Worm (Caenorhabditis elegans) whole organism, young adult: ENCODE results near the gene tbg-1.

Experiments used
- B0019.2 ChIP-seq: fragments of 200-800 bp; sonication (Bioruptor generic); conservative IDR thresholded peaks from 2 replicates; pipeline ENCODE4 v1.3.6; 2022; ENCODE audit warnings: missing genetic modification reagents, missing genetic modification characterization, missing compliant biosample characterization
- B0035.1 ChIP-seq: sonication (generic microtip); optimal IDR thresholded peaks from 2 replicates; lab custom pipeline; 2016; ENCODE audit warnings: missing genetic modification characterization, mild to moderate bottlenecking, missing compliant biosample characterization, missing genotype, missing genetic modification reagents
- B0336.3 ChIP-seq: fragments of 200-800 bp; sonication (Bioruptor generic); IDR thresholded peaks from 2 replicates; pipeline ENCODE4 v1.3.6; 2022; ENCODE audit warnings: missing genetic modification characterization, missing compliant biosample characterization
- C06A6.2 ChIP-seq: fragments of 200-800 bp; sonication (Bioruptor generic); conservative IDR thresholded peaks from 2 replicates; pipeline ENCODE4 v1.3.6; 2022; ENCODE audit warnings: missing genetic modification characterization, missing compliant biosample characterization
- F22D6.2 ChIP-seq: sonication (generic microtip); optimal IDR thresholded peaks from 2 replicates; lab custom pipeline; 2016; ENCODE audit warnings: mild to moderate bottlenecking, missing genetic modification characterization, missing compliant biosample characterization
- F23B12.7 ChIP-seq: sonication (generic microtip); optimal IDR thresholded peaks from 2 replicates; lab custom pipeline; 2017; ENCODE audit warnings: missing genetic modification characterization, mild to moderate bottlenecking, missing compliant biosample characterization, antibody characterized with exemption, moderate library complexity; ENCODE audit not compliant: insufficient read depth
- F37B4.10 ChIP-seq: fragments of 200-800 bp; sonication (Bioruptor generic); IDR thresholded peaks from 2 replicates; pipeline ENCODE4 v1.3.6; 2022; ENCODE audit warnings: missing genetic modification characterization, missing compliant biosample characterization
- F39B2.1 ChIP-seq: fragments of 200-800 bp; sonication (Bioruptor generic); IDR thresholded peaks from 2 replicates; pipeline ENCODE4 v1.3.6; 2022; ENCODE audit warnings: missing genetic modification reagents, missing genetic modification characterization, missing compliant biosample characterization
- F57A8.1 ChIP-seq: fragments of 200-800 bp; sonication (Bioruptor generic); optimal IDR thresholded peaks from 2 replicates; lab custom pipeline; 2018; ENCODE audit warnings: mild to moderate bottlenecking, missing genetic modification characterization, moderate library complexity, missing compliant biosample characterization
- K11D2.4 ChIP-seq: fragments of 200-800 bp; sonication (Bioruptor generic); IDR thresholded peaks from 2 replicates; pipeline ENCODE4 v1.3.6; 2022; ENCODE audit warnings: missing genetic modification reagents, missing genetic modification characterization, missing compliant biosample characterization
- T26A5.8 ChIP-seq: sonication (generic microtip); optimal IDR thresholded peaks from 2 replicates; lab custom pipeline; 2016; ENCODE audit warnings: missing genetic modification characterization, missing compliant biosample characterization
- Y95B8A.8 ChIP-seq: fragments of 200-800 bp; sonication (Bioruptor generic); IDR thresholded peaks from 2 replicates; pipeline ENCODE4 v1.3.6; 2022; ENCODE audit warnings: missing genetic modification reagents, missing genetic modification characterization, missing compliant biosample characterization
- akir-1 ChIP-seq: fragments of 200-800 bp; sonication (Bioruptor generic); optimal IDR thresholded peaks from 2 replicates; lab custom pipeline; 2018; ENCODE audit warnings: mild to moderate bottlenecking, missing genetic modification characterization, moderate library complexity, missing compliant biosample characterization
- athp-1 ChIP-seq: sonication (generic microtip); optimal IDR thresholded peaks from 2 replicates; lab custom pipeline; 2017; ENCODE audit warnings: mild to moderate bottlenecking, missing genetic modification characterization, missing compliant biosample characterization
- attf-6 ChIP-seq: fragments of 200-800 bp; sonication (Bioruptor generic); IDR thresholded peaks from 2 replicates; pipeline ENCODE4 v1.3.6; 2022; ENCODE audit warnings: missing genetic modification reagents, missing genetic modification characterization, missing compliant biosample characterization
- bed-2 ChIP-seq: fragments of 200-800 bp; sonication (Bioruptor generic); IDR thresholded peaks from 2 replicates; pipeline ENCODE4 v1.3.6; 2022; ENCODE audit warnings: missing genetic modification reagents, missing genetic modification characterization, missing compliant biosample characterization
- ccch-3 ChIP-seq: fragments of 200-800 bp; sonication (Bioruptor generic); optimal IDR thresholded peaks from 2 replicates; lab custom pipeline; 2018; ENCODE audit warnings: mild to moderate bottlenecking, missing genetic modification characterization, missing compliant biosample characterization
- cebp-2 ChIP-seq: fragments of 200-800 bp; sonication (Bioruptor generic); IDR thresholded peaks from 2 replicates; pipeline ENCODE4 v1.3.6; 2022; ENCODE audit warnings: missing genetic modification characterization, missing compliant biosample characterization
- ceh-100 ChIP-seq: fragments of 200-800 bp; sonication (Bioruptor generic); IDR thresholded peaks from 2 replicates; pipeline ENCODE4 v1.3.6; 2022; ENCODE audit warnings: missing genetic modification reagents, missing genetic modification characterization, missing compliant biosample characterization
- ceh-40 ChIP-seq: fragments of 200-800 bp; sonication (Bioruptor generic); IDR thresholded peaks from 2 replicates; pipeline ENCODE4 v1.3.6; 2022; ENCODE audit warnings: missing genetic modification characterization, missing compliant biosample characterization
- dox-1 ChIP-seq: fragments of 200-800 bp; sonication (Bioruptor generic); IDR thresholded peaks from 2 replicates; pipeline ENCODE4 v1.3.6; 2022; ENCODE audit warnings: missing genetic modification reagents, missing genetic modification characterization, missing compliant biosample characterization
- dpff-1 ChIP-seq: sonication (generic microtip); optimal IDR thresholded peaks from 2 replicates; lab custom pipeline; 2017; ENCODE audit warnings: mild to moderate bottlenecking, missing genetic modification characterization, missing compliant biosample characterization
- egl-18 ChIP-seq: fragments of 200-800 bp; sonication (Bioruptor generic); IDR thresholded peaks from 2 replicates; pipeline ENCODE4 v1.3.6; 2022; ENCODE audit warnings: missing genetic modification reagents, missing genetic modification characterization, missing compliant biosample characterization
- egrh-3 ChIP-seq: fragments of 200-800 bp; sonication (Bioruptor generic); IDR thresholded peaks from 2 replicates; pipeline ENCODE4 v1.3.6; 2022; ENCODE audit warnings: missing genetic modification reagents, missing genetic modification characterization, missing compliant biosample characterization
- fkh-3 ChIP-seq: sonication (generic microtip); optimal IDR thresholded peaks from 2 replicates; lab custom pipeline; 2016; ENCODE audit warnings: mild to moderate bottlenecking, missing genetic modification characterization, missing compliant biosample characterization
- gei-17 ChIP-seq: fragments of 200-800 bp; sonication (Bioruptor generic); optimal IDR thresholded peaks from 2 replicates; lab custom pipeline; 2018; ENCODE audit warnings: mild to moderate bottlenecking, missing genetic modification characterization, missing compliant biosample characterization
- hlh-12 ChIP-seq: sonication (generic microtip); optimal IDR thresholded peaks from 2 replicates; lab custom pipeline; 2016; ENCODE audit warnings: missing genetic modification characterization, missing compliant biosample characterization
- hmg-1.2 ChIP-seq: fragments of 200-800 bp; sonication (Bioruptor generic); IDR thresholded peaks from 2 replicates; pipeline ENCODE4 v1.3.6; 2022; ENCODE audit warnings: missing genetic modification reagents, missing genetic modification characterization, missing compliant biosample characterization
- hmg-20 ChIP-seq: fragments of 200-800 bp; sonication (Bioruptor generic); IDR thresholded peaks from 2 replicates; pipeline ENCODE4 v1.3.6; 2022; ENCODE audit warnings: missing genetic modification reagents, missing genetic modification characterization, missing compliant biosample characterization
- let-526 ChIP-seq: fragments of 200-800 bp; sonication (Bioruptor generic); IDR thresholded peaks from 2 replicates; pipeline ENCODE4 v1.3.6; 2022; ENCODE audit warnings: missing genetic modification reagents, missing genetic modification characterization, missing compliant biosample characterization
- lin-26 ChIP-seq: fragments of 200-800 bp; sonication (Bioruptor generic); IDR thresholded peaks from 2 replicates; pipeline ENCODE4 v1.3.6; 2022; ENCODE audit warnings: missing genetic modification reagents, missing genetic modification characterization, missing compliant biosample characterization
- lin-35 ChIP-seq, 3 experiments: fragments of 150-350 bp in 2 of 3; sonication (generic microtip) in 1 of 3; optimal IDR thresholded peaks; 2 replicates each; lab custom pipeline; 2014 to 2018; ENCODE audit warnings: missing biosample characterization in 3 of 3, missing genetic modification characterization in 3 of 3, missing genetic modification reagents in 3 of 3
- lin-54 ChIP-seq: fragments of 200-800 bp; sonication (Bioruptor generic); optimal IDR thresholded peaks from 2 replicates; lab custom pipeline; 2018; ENCODE audit warnings: mild to moderate bottlenecking, missing genetic modification characterization, missing compliant biosample characterization
- lir-1 ChIP-seq: fragments of 200-800 bp; sonication (Bioruptor generic); conservative IDR thresholded peaks from 2 replicates; pipeline ENCODE4 v1.3.6; 2022; ENCODE audit warnings: missing genetic modification reagents, missing genetic modification characterization, missing compliant biosample characterization
- madf-10 ChIP-seq: sonication (generic microtip); optimal IDR thresholded peaks from 2 replicates; lab custom pipeline; 2016; ENCODE audit warnings: mild to moderate bottlenecking, missing genetic modification characterization, missing compliant biosample characterization
- madf-8 ChIP-seq: fragments of 200-800 bp; sonication (Bioruptor generic); conservative IDR thresholded peaks from 2 replicates; pipeline ENCODE4 v1.3.6; 2022; ENCODE audit warnings: missing genetic modification reagents, missing genetic modification characterization, missing compliant biosample characterization
- mes-4 ChIP-seq: sonication (generic microtip); optimal IDR thresholded peaks from 2 replicates; lab custom pipeline; 2016; ENCODE audit warnings: missing genotype, missing genetic modification characterization, missing compliant biosample characterization
- nfya-2 ChIP-seq: fragments of 200-800 bp; sonication (Bioruptor generic); IDR thresholded peaks from 2 replicates; pipeline ENCODE4 v1.3.6; 2022; ENCODE audit warnings: missing genetic modification reagents, missing genetic modification characterization, missing compliant biosample characterization
- nhr-120 ChIP-seq: fragments of 200-800 bp; sonication (Bioruptor generic); IDR thresholded peaks from 2 replicates; pipeline ENCODE4 v1.3.6; 2022; ENCODE audit warnings: missing genetic modification characterization, missing compliant biosample characterization
- rcor-1 ChIP-seq: fragments of 200-800 bp; sonication (Bioruptor generic); IDR thresholded peaks from 2 replicates; pipeline ENCODE4 v1.3.6; 2022; ENCODE audit warnings: missing genetic modification reagents, missing genetic modification characterization, missing compliant biosample characterization
- rec-8 ChIP-seq, 2 experiments: sonication (generic microtip); optimal IDR thresholded peaks; 2 replicates each; lab custom pipeline; 2016; ENCODE audit warnings: mild to moderate bottlenecking in 2 of 2, missing genetic modification characterization in 2 of 2, missing genetic modification reagents in 2 of 2, missing genotype in 2 of 2, missing biosample characterization in 1 of 2, missing compliant biosample characterization in 1 of 2, moderate library complexity in 1 of 2
- snpc-1.1 ChIP-seq: sonication (generic microtip); optimal IDR thresholded peaks from 2 replicates; lab custom pipeline; 2017; ENCODE audit warnings: missing genetic modification characterization, mild to moderate bottlenecking, missing compliant biosample characterization, antibody characterized with exemption, moderate library complexity, missing genotype, missing genetic modification reagents; ENCODE audit not compliant: insufficient read depth
- snpc-3.4 ChIP-seq: sonication (generic microtip); optimal IDR thresholded peaks from 2 replicates; lab custom pipeline; 2017; ENCODE audit warnings: missing genetic modification characterization, mild to moderate bottlenecking, missing compliant biosample characterization, antibody characterized with exemption, moderate library complexity, missing genotype, missing genetic modification reagents
- tbp1 ChIP-seq: fragments of 200-800 bp; sonication (Bioruptor generic); optimal IDR thresholded peaks from 2 replicates; lab custom pipeline; 2018; ENCODE audit warnings: mild to moderate bottlenecking, missing genetic modification characterization, missing compliant biosample characterization
- ztf-18 ChIP-seq: sonication (generic microtip); optimal IDR thresholded peaks from 2 replicates; lab custom pipeline; 2016; ENCODE audit warnings: missing genotype, mild to moderate bottlenecking, missing genetic modification characterization, missing compliant biosample characterization
- ztf-22 ChIP-seq: fragments of 200-800 bp; sonication (Bioruptor generic); optimal IDR thresholded peaks from 2 replicates; lab custom pipeline; 2018; ENCODE audit warnings: mild to moderate bottlenecking, missing genetic modification characterization, moderate library complexity, missing compliant biosample characterization
- ztf-25 ChIP-seq: fragments of 200-800 bp; sonication (Bioruptor generic); IDR thresholded peaks from 2 replicates; pipeline ENCODE4 v1.3.6; 2022; ENCODE audit warnings: missing genetic modification reagents, missing genetic modification characterization, missing compliant biosample characterization
- ztf-6 ChIP-seq: fragments of 200-800 bp; sonication (Bioruptor generic); IDR thresholded peaks from 2 replicates; pipeline ENCODE4 v1.3.6; 2022; ENCODE audit warnings: missing genetic modification reagents, missing genetic modification characterization, missing compliant biosample characterization

tbg-1 gene

DNA sequence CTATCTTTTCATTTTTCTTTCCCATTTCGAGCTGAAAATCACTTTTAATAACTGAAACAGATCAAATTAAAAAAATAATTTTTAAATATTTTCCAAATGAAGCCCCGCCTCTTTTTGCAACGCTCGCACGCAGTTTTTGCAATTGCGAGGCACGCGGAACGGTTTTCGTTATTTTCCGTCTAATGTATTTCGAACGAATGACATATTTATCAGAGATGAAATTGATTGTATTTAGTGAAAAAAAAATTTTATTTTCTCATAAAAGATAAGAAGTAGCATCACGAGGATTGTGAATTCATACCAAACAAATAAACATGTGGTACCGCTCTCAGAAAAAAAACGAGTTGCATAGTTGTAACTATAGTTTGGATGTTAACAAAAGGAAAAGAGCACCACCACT lies 901 bp upstream of the tbg-1 start, which contains the start of gene rpac-19 (continued):
- TF ChIP-seq ceh-40, result no peak
- TF ChIP-seq F57A8.1 (GFP tag; lab: Kevin White, UChicago), result no peak
- no peak for TF ChIP-seq hlh-12 (tag; lab: Kevin White, UChicago)
- no peak for TF ChIP-seq fkh-3 (tag; lab: Kevin White, UChicago)
- TF ChIP-seq ztf-18 (tag; lab: Kevin White, UChicago), result peak; percentile 75
- TF ChIP-seq let-526 (GFP tag; lab: Robert Waterston, UW), result peak; percentile 53; the same call in 1 of the 2 replicates
- no peak for TF ChIP-seq dpff-1 (tag; lab: Kevin White, UChicago)
- TF ChIP-seq egl-18, result no peak
- 0 out of 2 replicates have a peak, but pooled peaks have one; percentile 52 for TF ChIP-seq bed-2 (GFP tag; lab: Robert Waterston, UW)
- no peak for TF ChIP-seq B0019.2 (GFP tag; lab: Robert Waterston, UW)
- peak; percentile 53; the same call in 1 of the 2 replicates for TF ChIP-seq rcor-1
- TF ChIP-seq akir-1 (GFP tag; lab: Kevin White, UChicago), result no peak
- TF ChIP-seq ccch-3 (GFP tag; lab: Kevin White, UChicago), result no peak
- peak; percentile 76 for TF ChIP-seq B0336.3 (GFP tag; lab: Robert Waterston, UW)
- peak; percentile 90 for TF ChIP-seq Y95B8A.8
- TF ChIP-seq dox-1 (GFP tag; lab: Robert Waterston, UW), result no peak
- TF ChIP-seq lin-26 (GFP tag; lab: Robert Waterston, UW), result 0 out of 2 replicates have a peak, but pooled peaks have one; percentile 43
- TF ChIP-seq F37B4.10 (GFP tag; lab: Robert Waterston, UW), result no peak
- TF ChIP-seq F39B2.1 (GFP tag; lab: Robert Waterston, UW), result no peak
- no peak for TF ChIP-seq cebp-2 (GFP tag; lab: Robert Waterston, UW)
- TF ChIP-seq lir-1 (GFP tag; lab: Robert Waterston, UW), result no peak
- TF ChIP-seq snpc-1.1 (tag; lab: Kevin White, UChicago), result peak; percentile 67
- no peak for TF ChIP-seq nhr-120 (GFP tag; lab: Robert Waterston, UW)
- peak in 1 of 2 experiments; percentile 57 for TF ChIP-seq rec-8 (tag; optimal IDR thresholded peaks at IDR 0.05; lab: Kevin White, UChicago)
- peak; percentile 38 for TF ChIP-seq F22D6.2 (tag; lab: Kevin White, UChicago)
- peak; percentile 32 for TF ChIP-seq madf-8 (GFP tag; lab: Robert Waterston, UW)
- TF ChIP-seq snpc-3.4, result peak; percentile 50
- peak in 2 of 3 experiments; percentile 23 to 79 for TF ChIP-seq lin-35 (GFP tag; optimal IDR thresholded peaks at IDR 0.05; lab: Kevin White, UChicago)
- TF ChIP-seq hmg-1.2 (GFP tag; lab: Robert Waterston, UW), result peak; percentile 45
- TF ChIP-seq ztf-6 (GFP tag; lab: Robert Waterston, UW), result no peak
- peak; percentile 83 for TF ChIP-seq athp-1 (tag; lab: Kevin White, UChicago)
- TF ChIP-seq tbp1 (GFP tag; lab: Kevin White, UChicago), result peak; percentile 65
- 0 out of 2 replicates have a peak, but pooled peaks have one; percentile 56 for TF ChIP-seq ztf-25
- peak; percentile 53 for TF ChIP-seq mes-4
- peak; percentile 80 for TF ChIP-seq lin-54 (GFP tag; lab: Kevin White, UChicago)
- peak; percentile 53 for TF ChIP-seq F23B12.7 (tag; lab: Kevin White, UChicago)
- TF ChIP-seq madf-10, result peak; percentile 80
- TF ChIP-seq B0035.1, result peak; percentile 13
- TF ChIP-seq gei-17 (GFP tag; lab: Kevin White, UChicago), result peak; percentile 37
- TF ChIP-seq hmg-20 (GFP tag; lab: Robert Waterston, UW), result no peak
- peak; percentile 34 for TF ChIP-seq ztf-22 (GFP tag; lab: Kevin White, UChicago)
- peak; percentile 57 for TF ChIP-seq T26A5.8
- no peak for TF ChIP-seq egrh-3
- TF ChIP-seq ceh-100 (GFP tag; lab: Robert Waterston, UW), result peak; percentile 51; the same call in 1 of the 2 replicates
- TF ChIP-seq C06A6.2 (GFP tag; lab: Robert Waterston, UW), result peak; percentile 62; the same call in 1 of the 2 replicates
- TF ChIP-seq nfya-2, result no peak
- peak; percentile 60 for TF ChIP-seq attf-6 (GFP tag; lab: Robert Waterston, UW)
- peak; percentile 33; the same call in 1 of the 2 replicates for TF ChIP-seq K11D2.4
